Comparison of ENCODE assay signal across 2 fruit fly cellular contexts in the genomic region with DNA sequence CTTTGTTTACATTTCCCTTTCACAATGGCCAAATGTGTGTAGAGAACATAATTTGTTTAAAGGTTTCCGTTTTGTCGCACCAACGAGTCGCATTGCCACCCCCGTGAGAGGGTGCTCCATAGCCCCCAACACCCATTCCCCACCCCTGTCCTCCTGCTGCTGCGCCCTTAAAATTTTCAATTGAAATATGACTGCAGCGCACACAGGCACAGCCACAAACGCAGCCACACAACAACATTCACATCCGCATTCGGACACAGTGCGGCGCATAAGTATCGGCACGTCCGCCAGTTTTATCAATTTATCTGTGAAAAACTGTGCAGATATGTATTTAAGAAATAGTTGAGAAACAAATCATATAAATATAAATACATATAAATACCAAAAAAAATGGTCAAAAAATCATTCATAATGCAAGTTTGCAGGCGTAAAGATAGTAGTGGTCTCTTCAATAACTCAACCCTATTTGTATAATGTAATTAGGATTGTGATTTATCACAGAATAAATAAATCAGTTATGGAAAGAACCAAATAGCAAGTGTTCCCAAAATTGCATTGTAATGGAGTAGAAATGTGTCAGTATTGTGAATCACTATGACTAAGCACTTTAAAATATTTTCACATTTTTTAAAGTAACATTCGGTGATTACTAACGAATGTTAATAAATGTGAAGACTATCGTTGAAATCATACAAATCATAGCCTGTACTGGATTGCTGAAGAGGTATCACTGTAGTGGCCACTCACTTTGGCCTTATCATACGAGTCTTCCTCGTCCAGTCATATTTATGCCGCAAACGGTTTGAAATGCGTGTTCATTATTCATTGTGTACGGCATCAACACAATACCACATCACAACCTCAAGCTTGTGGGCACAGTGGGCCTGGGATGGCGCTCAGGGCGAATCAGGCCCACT.
TF ChIP-seq lines count a peak whose summit lies in the region.

No protein-coding gene starts in this region.

TF ChIP-seq in whole organism, embryonic, 481 proteins besides CTCF, POLR2A, EP300 and RAD21 (continued from another document and continues in another):
- TF ChIP-seq chinmo (GFP tag; IDR thresholded peaks at IDR 0.05; lab: Robert Waterston, UW; ENCODE audit: partially characterized antibody) (0 out of 4 replicates have a peak, but pooled peaks have one; percentile 46), Hr78 (GFP tag; optimal IDR thresholded peaks at IDR 0.05; lab: Kevin White, UChicago) (no peak), emc (GFP tag; optimal IDR thresholded peaks at IDR 0.05; lab: Kevin White, UChicago) (no peak), MTF-1 (GFP tag; optimal IDR thresholded peaks at IDR 0.05; lab: Kevin White, UChicago; ENCODE audit: borderline replicate concordance) (no peak), bab2 (GFP tag; optimal IDR thresholded peaks at IDR 0.05; lab: Kevin White, UChicago) (no peak), CG1024 (GFP tag; IDR thresholded peaks at IDR 0.05; lab: Robert Waterston, UW) (peak; percentile 4; the same call in 1 of the 2 replicates), sima (GFP tag; optimal IDR thresholded peaks at IDR 0.05; lab: Kevin White, UChicago) (no peak), Xbp1 (GFP tag; optimal IDR thresholded peaks at IDR 0.05; lab: Kevin White, UChicago) (no peak), ind (GFP tag; optimal IDR thresholded peaks at IDR 0.05; lab: Kevin White, UChicago) (peak; percentile 4), ham (GFP tag; IDR thresholded peaks at IDR 0.05; lab: Robert Waterston, UW) (no peak), abd-A (tag; optimal IDR thresholded peaks at IDR 0.05; lab: Kevin White, UChicago) (no peak), CG4282 (GFP tag; optimal IDR thresholded peaks at IDR 0.05; lab: Kevin White, UChicago) (no peak), zfh1 (GFP tag; IDR thresholded peaks at IDR 0.05; lab: Robert Waterston, UW) (no peak), ara (GFP tag; IDR thresholded peaks at IDR 0.05; lab: Robert Waterston, UW) (0 out of 2 replicates have a peak, but pooled peaks have one; percentile 6), tgo (GFP tag; IDR thresholded peaks at IDR 0.05; lab: Robert Waterston, UW) (no peak), CG4730 (GFP tag; IDR thresholded peaks at IDR 0.05; lab: Robert Waterston, UW) (no peak), org-1 (GFP tag; optimal IDR thresholded peaks at IDR 0.05; lab: Kevin White, UChicago) (no peak), CG43689 (GFP tag; IDR thresholded peaks at IDR 0.05; lab: Robert Waterston, UW) (no peak), CkIIα-i1 (GFP tag; IDR thresholded peaks at IDR 0.05; lab: Robert Waterston, UW) (no peak), CG18476 (GFP tag; optimal IDR thresholded peaks at IDR 0.05; lab: Kevin White, UChicago) (no peak), luna (GFP tag; optimal IDR thresholded peaks at IDR 0.05; lab: Kevin White, UChicago) (no peak), CG7271 (tag; optimal IDR thresholded peaks at IDR 0.05; lab: Kevin White, UChicago) (no peak), sisA (GFP tag; IDR thresholded peaks at IDR 0.05; lab: Robert Waterston, UW) (no peak), mam (GFP tag; optimal IDR thresholded peaks at IDR 0.05; lab: Kevin White, UChicago) (no peak), cas (GFP tag; IDR thresholded peaks at IDR 0.05; lab: Robert Waterston, UW) (no peak), ro (GFP tag; IDR thresholded peaks at IDR 0.05; lab: Robert Waterston, UW) (no peak), MESR4 (GFP tag; optimal IDR thresholded peaks at IDR 0.05; lab: Kevin White, UChicago) (no peak), crc (GFP tag; optimal IDR thresholded peaks at IDR 0.05; lab: Kevin White, UChicago) (no peak), az2 (GFP tag; optimal IDR thresholded peaks at IDR 0.05; lab: Kevin White, UChicago) (no peak), CG10267 (tag; optimal IDR thresholded peaks at IDR 0.05; lab: Kevin White, UChicago) (no peak), nau (GFP tag; optimal IDR thresholded peaks at IDR 0.05; lab: Kevin White, UChicago) (no peak), tin (GFP tag; optimal IDR thresholded peaks at IDR 0.05; lab: Kevin White, UChicago) (no peak), seq (GFP tag; IDR thresholded peaks at IDR 0.05; lab: Robert Waterston, UW) (no peak), Dref (GFP tag; IDR thresholded peaks at IDR 0.05; lab: Robert Waterston, UW) (no peak), CG2678 (tag; optimal IDR thresholded peaks at IDR 0.05; lab: Kevin White, UChicago) (no peak), eve (GFP tag; optimal IDR thresholded peaks at IDR 0.05; lab: Kevin White, UChicago) (no peak), CG11695 (GFP tag; IDR thresholded peaks at IDR 0.05; lab: Robert Waterston, UW) (no peak), Six4 (GFP tag; optimal IDR thresholded peaks at IDR 0.05; lab: Kevin White, UChicago) (no peak), sug (tag; optimal IDR thresholded peaks at IDR 0.05; lab: Kevin White, UChicago) (no peak), GATAe (GFP tag; conservative IDR thresholded peaks at IDR 0.05; lab: Robert Waterston, UW) (no peak), CG6813 (GFP tag; optimal IDR thresholded peaks at IDR 0.05; lab: Kevin White, UChicago) (no peak), CG15073 (GFP tag; optimal IDR thresholded peaks at IDR 0.05; lab: Kevin White, UChicago) (no peak), z (GFP tag; IDR thresholded peaks at IDR 0.05; lab: Robert Waterston, UW) (no peak), CG8089 (GFP tag; optimal IDR thresholded peaks at IDR 0.05; lab: Kevin White, UChicago) (no peak), lbe (GFP tag; optimal IDR thresholded peaks at IDR 0.05; lab: Kevin White, UChicago) (no peak), D (optimal IDR thresholded peaks at IDR 0.05; lab: Kevin White, UChicago) (no peak), D (GFP tag; optimal IDR thresholded peaks at IDR 0.05; lab: Kevin White, UChicago) (no peak), CG2712 (tag; optimal IDR thresholded peaks at IDR 0.05; lab: Kevin White, UChicago) (peak; percentile 16), sqz (GFP tag; optimal IDR thresholded peaks at IDR 0.05; lab: Kevin White, UChicago) (no peak), salm (tag; optimal IDR thresholded peaks at IDR 0.05; lab: Kevin White, UChicago) (no peak), CG7839 (tag; optimal IDR thresholded peaks at IDR 0.05; lab: Kevin White, UChicago) (no peak), Mad (GFP tag; optimal IDR thresholded peaks at IDR 0.05; lab: Kevin White, UChicago) (no peak), Abd-B (GFP tag; optimal IDR thresholded peaks at IDR 0.05; lab: Kevin White, UChicago) (no peak), CG33557 (GFP tag; optimal IDR thresholded peaks at IDR 0.05; lab: Kevin White, UChicago) (no peak), CG17612 (GFP tag; IDR thresholded peaks at IDR 0.05; lab: Robert Waterston, UW) (no peak), Optix (GFP tag; IDR thresholded peaks at IDR 0.05; lab: Robert Waterston, UW) (peak; percentile 38; the same call in 1 of the 3 replicates), Hand (GFP tag; optimal IDR thresholded peaks at IDR 0.05; lab: Kevin White, UChicago) (no peak), CG12769 (tag; optimal IDR thresholded peaks at IDR 0.05; lab: Kevin White, UChicago) (no peak), corto (GFP tag; optimal IDR thresholded peaks at IDR 0.05; lab: Kevin White, UChicago) (no peak), repo (GFP tag; optimal IDR thresholded peaks at IDR 0.05; lab: Kevin White, UChicago) (no peak), exex (tag; optimal IDR thresholded peaks at IDR 0.05; lab: Kevin White, UChicago) (no peak), Fer1 (GFP tag; optimal IDR thresholded peaks at IDR 0.05; lab: Kevin White, UChicago) (no peak), CG9215 (GFP tag; IDR thresholded peaks at IDR 0.05; lab: Robert Waterston, UW) (no peak), kah (GFP tag; optimal IDR thresholded peaks at IDR 0.05; lab: Kevin White, UChicago) (no peak)

TF ChIP-seq in whole organism, prepupa, 60 proteins besides CTCF, POLR2A, EP300 and RAD21 (continued from another document):
- TF ChIP-seq acj6 (GFP tag; optimal IDR thresholded peaks at IDR 0.05; lab: Kevin White, UChicago): no peak
- TF ChIP-seq Smox (GFP tag; optimal IDR thresholded peaks at IDR 0.05; lab: Kevin White, UChicago): peak; percentile 49
- no peak for TF ChIP-seq fd59A (GFP tag; optimal IDR thresholded peaks at IDR 0.05; lab: Kevin White, UChicago)
- peak; percentile 58; the same call in 2 of the 3 replicates for TF ChIP-seq CG6163 (GFP tag; IDR thresholded peaks at IDR 0.05; lab: Robert Waterston, UW)
- peak; percentile 69 for TF ChIP-seq eg (GFP tag; IDR thresholded peaks at IDR 0.05; lab: Robert Waterston, UW)
- 0 out of 2 replicates have a peak, but pooled peaks have one; percentile 22 for TF ChIP-seq Gug (GFP tag; IDR thresholded peaks at IDR 0.05; lab: Robert Waterston, UW)
- TF ChIP-seq Eip78C (GFP tag; lab: Kevin White, UChicago): peak; percentile 83
- peak; percentile 45 for TF ChIP-seq dac (GFP tag; optimal IDR thresholded peaks at IDR 0.05; lab: Kevin White, UChicago)
- TF ChIP-seq lz (GFP tag; optimal IDR thresholded peaks at IDR 0.05; lab: Kevin White, UChicago): peak; percentile 36
- TF ChIP-seq CG3919 (GFP tag; optimal IDR thresholded peaks at IDR 0.05; lab: Kevin White, UChicago): peak; percentile 3
- TF ChIP-seq CG34406 (GFP tag; optimal IDR thresholded peaks at IDR 0.05; lab: Kevin White, UChicago): peak; percentile 44
- TF ChIP-seq CG3032 (tag; optimal IDR thresholded peaks at IDR 0.05; lab: Kevin White, UChicago): no peak
- TF ChIP-seq OdsH (GFP tag; optimal IDR thresholded peaks at IDR 0.05; lab: Kevin White, UChicago): peak; percentile 43
- 0 out of 3 replicates have a peak, but pooled peaks have one; percentile 12 for TF ChIP-seq CG8119 (GFP tag; IDR thresholded peaks at IDR 0.05; lab: Robert Waterston, UW)
- TF ChIP-seq Sox102F (GFP tag; optimal IDR thresholded peaks at IDR 0.05; lab: Kevin White, UChicago): peak; percentile 34
- peak; percentile 25 for TF ChIP-seq Eip93F (GFP tag; optimal IDR thresholded peaks at IDR 0.05; lab: Kevin White, UChicago)
- TF ChIP-seq CG6792 (GFP tag; optimal IDR thresholded peaks at IDR 0.05; lab: Kevin White, UChicago): peak; percentile 20
- TF ChIP-seq Hr38 (GFP tag; optimal IDR thresholded peaks at IDR 0.05; lab: Kevin White, UChicago): no peak
- TF ChIP-seq Met (GFP tag; optimal IDR thresholded peaks at IDR 0.05; lab: Kevin White, UChicago): peak; percentile 44
- TF ChIP-seq Hr39 (GFP tag; optimal IDR thresholded peaks at IDR 0.05; lab: Kevin White, UChicago): peak; percentile 57
- TF ChIP-seq CG11294 (GFP tag; IDR thresholded peaks at IDR 0.05; lab: Robert Waterston, UW): peak; percentile 28; the same call in 1 of the 2 replicates
- TF ChIP-seq svp (GFP tag; lab: Kevin White, UChicago): peak; percentile 44
- peak; percentile 42 for TF ChIP-seq pdm3 (GFP tag; optimal IDR thresholded peaks at IDR 0.05; lab: Kevin White, UChicago)
- TF ChIP-seq achi (GFP tag; optimal IDR thresholded peaks at IDR 0.05; lab: Kevin White, UChicago): peak; percentile 26
- TF ChIP-seq CG1621 (tag; optimal IDR thresholded peaks at IDR 0.05; lab: Kevin White, UChicago): no peak
- TF ChIP-seq CG6276 (GFP tag; optimal IDR thresholded peaks at IDR 0.05; lab: Kevin White, UChicago): peak; percentile 31
- TF ChIP-seq CG8632 (GFP tag; optimal IDR thresholded peaks at IDR 0.05; lab: Kevin White, UChicago): peak; percentile 22
- TF ChIP-seq net (GFP tag; optimal IDR thresholded peaks at IDR 0.05; lab: Kevin White, UChicago): no peak
- peak; percentile 26 for TF ChIP-seq Lpt (GFP tag; optimal IDR thresholded peaks at IDR 0.05; lab: Kevin White, UChicago)
- peak; percentile 43 for TF ChIP-seq fkh (GFP tag; optimal IDR thresholded peaks at IDR 0.05; lab: Kevin White, UChicago)
